Fruit fly (Drosophila melanogaster): Measurements from ENCODE around the gene CG33158.

dm6 chr3L:16381184-16381797, 38.1 kb upstream of the CG33158 start, which contains the start of gene Agpat4:
- TF ChIP-seq psq (optimal IDR thresholded peaks at IDR 0.05) (no peak), h (optimal IDR thresholded peaks at IDR 0.05) (no peak), ttk (optimal IDR thresholded peaks at IDR 0.05) (no peak), insv (optimal IDR thresholded peaks at IDR 0.05) (no peak)

All from Kc167 (cell line).